Worm (Caenorhabditis elegans) whole organism, L3 larva: ENCODE results near the gene C08B6.3.
A peak's percentile ranks its signal among the peaks of the same experiment; 100 is the strongest.

Source experiments
- R02D3.7 ChIP-seq: fragments of 150-350 bp; optimal IDR thresholded peaks from 2 replicates; lab custom pipeline; 2014; ENCODE audit warnings: missing biosample characterization, missing genetic modification characterization
- ama-1 ChIP-seq: fragments of 150-350 bp; optimal IDR thresholded peaks from 2 replicates; lab custom pipeline; 2018
- ceh-16 ChIP-seq: sonication (generic microtip); optimal IDR thresholded peaks from 2 replicates; lab custom pipeline; 2017; ENCODE audit warnings: missing biosample characterization, missing genetic modification characterization
- ceh-28 ChIP-seq: fragments of 150-350 bp; optimal IDR thresholded peaks from 2 replicates; lab custom pipeline; 2014; ENCODE audit warnings: missing biosample characterization, missing genetic modification reagents, missing genetic modification characterization
- ceh-82 ChIP-seq: fragments of 150-350 bp; optimal IDR thresholded peaks from 2 replicates; lab custom pipeline; 2014; ENCODE audit warnings: missing biosample characterization, missing genetic modification characterization
- ceh-9 ChIP-seq: sonication (generic microtip); optimal IDR thresholded peaks from 2 replicates; lab custom pipeline; 2018; ENCODE audit warnings: missing biosample characterization, missing genetic modification characterization
- egl-5 ChIP-seq: fragments of 150-350 bp; optimal IDR thresholded peaks from 2 replicates; lab custom pipeline; 2017; ENCODE audit warnings: missing biosample characterization, missing genetic modification reagents, missing genetic modification characterization, inconsistent platforms
- elt-1 ChIP-seq: fragments of 150-350 bp; optimal IDR thresholded peaks from 2 replicates; lab custom pipeline; 2014; ENCODE audit warnings: missing biosample characterization, missing genetic modification characterization
- elt-2 ChIP-seq: sonication (generic microtip); optimal IDR thresholded peaks from 2 replicates; lab custom pipeline; 2016; ENCODE audit warnings: missing genetic modification reagents, mild to moderate bottlenecking, missing genetic modification characterization, missing compliant biosample characterization
- elt-3 ChIP-seq, 3 experiments: fragments of 150-350 bp in 1 of 3; sonication (generic microtip) in 2 of 3; optimal IDR thresholded peaks; 2 replicates in 2 of 3; 4 replicates in 1 of 3; lab custom pipeline; 2014 to 2017; ENCODE audit warnings: missing biosample characterization in 3 of 3, missing genetic modification characterization in 3 of 3
- eor-1 ChIP-seq, 2 experiments: fragments of 150-350 bp; optimal IDR thresholded peaks; 2 replicates each; lab custom pipeline; 2014 to 2018; ENCODE audit warnings: missing biosample characterization in 2 of 2, missing genetic modification characterization in 2 of 2
- fos-1 ChIP-seq: fragments of 150-350 bp; optimal IDR thresholded peaks from 2 replicates; lab custom pipeline; 2014; ENCODE audit warnings: missing biosample characterization, missing genetic modification characterization
- hmg-11 ChIP-seq: sonication (generic microtip); optimal IDR thresholded peaks from 2 replicates; lab custom pipeline; 2016; ENCODE audit warnings: missing genetic modification characterization, missing compliant biosample characterization
- jun-1 ChIP-seq: fragments of 150-350 bp; optimal IDR thresholded peaks from 2 replicates; lab custom pipeline; 2014; ENCODE audit warnings: missing biosample characterization, missing genetic modification reagents, missing genetic modification characterization
- lin-15B ChIP-seq: fragments of 150-350 bp; optimal IDR thresholded peaks from 2 replicates; lab custom pipeline; 2014; ENCODE audit warnings: missing biosample characterization, missing genetic modification characterization
- lin-39 ChIP-seq: fragments of 150-350 bp; optimal IDR thresholded peaks from 2 replicates; lab custom pipeline; 2018; ENCODE audit warnings: missing biosample characterization, missing genetic modification reagents, missing genetic modification characterization
- lsy-12 ChIP-seq: sonication (generic microtip); optimal IDR thresholded peaks from 2 replicates; lab custom pipeline; 2016; ENCODE audit warnings: mild to moderate bottlenecking, missing genetic modification characterization, missing compliant biosample characterization
- mdl-1 ChIP-seq: fragments of 150-350 bp; optimal IDR thresholded peaks from 2 replicates; lab custom pipeline; 2014; ENCODE audit warnings: missing biosample characterization, missing genetic modification characterization
- nfya-1 ChIP-seq: sonication (generic microtip); optimal IDR thresholded peaks from 2 replicates; lab custom pipeline; 2017; ENCODE audit warnings: missing genetic modification characterization, mild to moderate bottlenecking, missing compliant biosample characterization, antibody characterized with exemption, moderate library complexity; ENCODE audit not compliant: insufficient read depth
- nhr-12 ChIP-seq: fragments of 150-350 bp; optimal IDR thresholded peaks from 2 replicates; lab custom pipeline; 2014; ENCODE audit warnings: missing biosample characterization, missing genetic modification characterization
- nhr-23 ChIP-seq: fragments of 150-350 bp; optimal IDR thresholded peaks from 2 replicates; lab custom pipeline; 2014; ENCODE audit warnings: missing biosample characterization, missing genetic modification reagents, missing genetic modification characterization
- nhr-237 ChIP-seq: fragments of 150-350 bp; optimal IDR thresholded peaks from 2 replicates; lab custom pipeline; 2014; ENCODE audit warnings: missing biosample characterization, missing genetic modification characterization
- nhr-25 ChIP-seq: sonication (generic microtip); optimal IDR thresholded peaks from 2 replicates; lab custom pipeline; 2017; ENCODE audit warnings: missing biosample characterization, missing genetic modification characterization
- nhr-28 ChIP-seq: fragments of 150-350 bp; optimal IDR thresholded peaks from 2 replicates; lab custom pipeline; 2014; ENCODE audit warnings: missing biosample characterization, missing genetic modification characterization
- nhr-43 ChIP-seq: sonication (generic microtip); optimal IDR thresholded peaks from 2 replicates; lab custom pipeline; 2016; ENCODE audit warnings: mild to moderate bottlenecking, missing genetic modification characterization, missing compliant biosample characterization; ENCODE audit not compliant: poor library complexity, severe bottlenecking
- nhr-67 ChIP-seq: fragments of 150-350 bp; optimal IDR thresholded peaks from 2 replicates; lab custom pipeline; 2014; ENCODE audit warnings: missing biosample characterization, missing genetic modification characterization
- nhr-77 ChIP-seq: fragments of 150-350 bp; optimal IDR thresholded peaks from 2 replicates; lab custom pipeline; 2014; ENCODE audit warnings: missing biosample characterization, missing genetic modification characterization
- pha-4 ChIP-seq: fragments of 150-350 bp; optimal IDR thresholded peaks from 2 replicates; lab custom pipeline; 2014; ENCODE audit warnings: missing biosample characterization, missing genetic modification reagents, missing genetic modification characterization
- pqm-1 ChIP-seq: fragments of 150-350 bp; optimal IDR thresholded peaks from 2 replicates; lab custom pipeline; 2017; ENCODE audit warnings: missing biosample characterization, missing genetic modification characterization, inconsistent platforms
- sea-2 ChIP-seq: fragments of 150-350 bp; sonication (generic microtip); optimal IDR thresholded peaks from 4 replicates; lab custom pipeline; 2014; ENCODE audit warnings: missing biosample characterization, missing genetic modification reagents, missing genetic modification characterization
- skn-1 ChIP-seq: fragments of 150-350 bp; optimal IDR thresholded peaks from 2 replicates; lab custom pipeline; 2014; ENCODE audit warnings: missing biosample characterization, missing genetic modification characterization
- snpc-4 ChIP-seq: fragments of 150-350 bp; optimal IDR thresholded peaks from 2 replicates; lab custom pipeline; 2014; ENCODE audit warnings: missing biosample characterization, missing genetic modification characterization
- tbx-2 ChIP-seq: sonication (generic microtip); optimal IDR thresholded peaks from 2 replicates; lab custom pipeline; 2016; ENCODE audit warnings: mild to moderate bottlenecking, missing genetic modification characterization, missing compliant biosample characterization
- unc-39 ChIP-seq: sonication (generic microtip); optimal IDR thresholded peaks from 4 replicates; lab custom pipeline; 2017; ENCODE audit warnings: missing biosample characterization, missing genetic modification characterization
- unc-62 ChIP-seq: fragments of 150-350 bp; sonication (generic microtip); optimal IDR thresholded peaks from 4 replicates; lab custom pipeline; 2014; ENCODE audit warnings: missing biosample characterization, missing genetic modification reagents, missing genetic modification characterization
- ztf-11 ChIP-seq: fragments of 150-350 bp; optimal IDR thresholded peaks from 2 replicates; lab custom pipeline; 2014; ENCODE audit warnings: missing biosample characterization, missing genetic modification characterization
- ztf-4 ChIP-seq: fragments of 150-350 bp; optimal IDR thresholded peaks from 2 replicates; lab custom pipeline; 2014; ENCODE audit warnings: missing biosample characterization, missing genetic modification characterization

Gene C08B6.3

DNA sequence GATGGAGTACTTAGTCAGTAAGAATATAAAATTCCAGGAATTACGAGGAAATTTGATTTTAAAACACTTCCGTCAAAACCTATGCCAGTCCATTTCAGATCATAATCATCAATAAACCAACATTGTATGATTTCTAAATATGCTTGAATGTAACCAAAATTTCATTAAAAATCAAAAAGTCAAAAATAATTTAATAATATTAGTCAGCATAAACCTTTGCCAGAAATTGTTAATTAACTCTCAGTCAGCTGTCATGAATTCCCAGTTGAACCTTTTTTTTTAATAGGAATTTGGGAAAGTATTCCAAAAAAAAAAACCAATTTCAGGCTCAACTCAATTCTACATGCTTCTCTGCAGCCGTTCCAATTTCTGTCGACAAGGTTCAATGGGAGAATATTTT is 36.3 kb upstream of the C08B6.3 start, which contains the start of gene srsx-26:
TSS of gene srsx-26 (plus strand) at position 301 of the 400 bp plus-strand sequence.
- TF ChIP-seq elt-1 (tag; lab: Kevin White, UChicago) (no peak), pha-4 (tag; lab: Kevin White, UChicago) (no peak), ceh-9 (tag; lab: Kevin White, UChicago) (no peak), nfya-1 (tag; lab: Kevin White, UChicago) (no peak), nhr-23 (tag; lab: Kevin White, UChicago) (no peak), tbx-2 (tag; lab: Kevin White, UChicago) (no peak), ztf-11 (tag; lab: Kevin White, UChicago) (no peak), lsy-12 (no peak), R02D3.7 (no peak), eor-1 (tag; optimal IDR thresholded peaks at IDR 0.05; lab: Kevin White, UChicago) (no peak), nhr-43 (tag; lab: Kevin White, UChicago) (no peak)

DNA sequence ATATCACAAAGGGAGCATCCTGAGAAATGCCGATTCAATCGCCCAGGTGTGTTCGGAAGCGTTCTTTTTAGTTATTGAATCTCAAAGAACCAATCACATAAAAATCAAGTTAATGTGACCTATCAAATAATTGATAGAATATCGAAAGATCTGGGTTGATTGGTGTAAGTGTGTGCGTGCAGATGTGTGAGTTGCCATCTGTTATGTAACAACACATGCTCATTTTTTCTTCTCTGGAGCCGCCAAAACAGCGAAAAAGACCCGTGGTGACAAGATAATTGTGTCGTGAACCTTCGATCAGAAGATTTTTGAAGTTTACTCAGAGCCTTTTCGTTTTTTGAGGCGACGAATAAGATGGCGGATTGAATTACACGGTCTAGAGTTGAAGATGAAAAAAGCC is 34.7 kb upstream of the C08B6.3 start:
- TF ChIP-seq hmg-11 (tag; lab: Kevin White, UChicago), result no peak
- TF ChIP-seq egl-5 (tag; lab: Kevin White, UChicago), result peak; percentile 81
- peak; percentile 29 for TF ChIP-seq nfya-1 (tag; lab: Kevin White, UChicago)

DNA sequence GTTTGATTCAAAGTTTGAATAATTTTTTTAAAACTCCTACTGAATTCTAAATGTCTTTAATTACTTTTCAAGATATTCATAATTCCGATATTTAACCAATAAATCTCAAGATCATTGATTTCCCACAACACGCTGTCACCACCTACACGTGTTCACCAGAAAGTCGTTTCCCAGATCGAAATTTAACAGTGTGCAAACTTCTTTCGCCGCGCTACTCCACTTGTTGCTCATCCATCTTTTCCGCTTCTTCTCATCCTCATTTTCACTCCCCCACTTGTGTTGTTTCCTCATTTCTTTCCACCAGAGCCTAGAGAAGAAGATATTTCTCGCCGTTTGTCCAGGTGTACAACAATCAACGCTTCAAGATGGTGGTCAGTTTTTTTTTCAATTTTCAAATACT is 33.6 kb upstream of the C08B6.3 start, which contains the start of gene C51E3.9:
TSS of gene C51E3.9 (plus strand) at position 301 of the 400 bp plus-strand sequence.
- TF ChIP-seq elt-3 (tag; optimal IDR thresholded peaks at IDR 0.05; lab: Kevin White, UChicago) (no peak), lin-39 (tag; lab: Kevin White, UChicago) (peak; percentile 42)

DNA sequence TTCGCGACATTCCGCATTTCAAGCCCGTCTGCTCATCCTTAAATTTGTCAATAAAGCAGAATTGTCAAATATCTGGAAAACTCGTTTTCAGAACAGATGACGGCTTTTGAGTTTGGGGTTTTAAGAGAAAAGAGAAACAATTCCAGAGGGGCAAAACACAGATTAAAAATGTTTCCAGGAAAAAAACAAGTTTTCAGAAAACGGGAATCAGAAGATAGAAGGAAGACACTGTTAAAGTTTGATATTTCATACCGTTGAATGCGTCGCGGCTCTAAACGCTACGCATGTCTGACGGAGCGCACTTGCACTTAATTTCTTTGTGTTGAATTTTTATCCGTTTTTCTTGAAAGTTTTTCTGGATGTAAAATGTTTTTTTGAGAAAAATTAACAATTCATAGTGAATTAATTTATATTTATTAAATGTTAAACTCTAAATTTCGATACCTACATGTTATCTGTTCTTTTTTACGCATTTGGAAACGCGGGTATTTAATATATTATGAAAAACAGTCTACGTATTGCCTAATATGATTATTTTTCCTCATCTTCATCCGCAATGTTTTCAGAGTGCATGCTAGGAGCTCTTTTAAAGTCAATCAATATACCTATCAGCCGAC is 22.1 kb upstream of the C08B6.3 start, which contains the start of the genes C08B6.18, wdr-20 and C08B6.8:
TSS of gene C08B6.18 (minus strand) at position 51 of the 617 bp plus-strand sequence.
TSS of gene wdr-20 (minus strand) at position 82 of the 617 bp plus-strand sequence.
TSS of gene C08B6.8 (plus strand) at position 567 of the 617 bp plus-strand sequence.
- no peak for TF ChIP-seq nhr-28
- TF ChIP-seq ztf-4, result no peak
- TF ChIP-seq ceh-28 (tag; lab: Kevin White, UChicago), result no peak
- TF ChIP-seq pha-4 (tag; lab: Kevin White, UChicago), result peak; percentile 50
- TF ChIP-seq snpc-4 (tag; lab: Kevin White, UChicago), result peak; percentile 75
- no peak for TF ChIP-seq ceh-9 (tag; lab: Kevin White, UChicago)
- no peak for TF ChIP-seq mdl-1 (tag; lab: Kevin White, UChicago)
- TF ChIP-seq ztf-11 (tag; lab: Kevin White, UChicago), result no peak
- TF ChIP-seq pqm-1 (tag; lab: Kevin White, UChicago), result no peak
- TF ChIP-seq lin-39 (tag; lab: Kevin White, UChicago), result no peak
- TF ChIP-seq jun-1, result no peak
- no peak for TF ChIP-seq ceh-16 (tag; lab: Kevin White, UChicago)
- no peak for TF ChIP-seq skn-1 (tag; lab: Kevin White, UChicago)
- TF ChIP-seq R02D3.7, result no peak
- no peak for TF ChIP-seq nhr-237
- TF ChIP-seq lin-15B (tag; lab: Kevin White, UChicago), result peak; percentile 84
- no peak for TF ChIP-seq sea-2
- no peak for TF ChIP-seq nhr-23 (tag; lab: Kevin White, UChicago)
- TF ChIP-seq unc-39, result no peak
- TF ChIP-seq nhr-12 (tag; lab: Kevin White, UChicago), result no peak
- TF ChIP-seq fos-1 (tag; lab: Kevin White, UChicago), result no peak
- TF ChIP-seq elt-2 (tag; lab: Kevin White, UChicago), result no peak
- no peak for TF ChIP-seq tbx-2 (tag; lab: Kevin White, UChicago)
- TF ChIP-seq egl-5 (tag; lab: Kevin White, UChicago), result no peak
- TF ChIP-seq unc-62 (GFP tag; lab: Kevin White, UChicago), result no peak
- TF ChIP-seq nhr-25, result peak; percentile 17
- no peak for TF ChIP-seq ama-1 (lab: Kevin White, UChicago)
- no peak for TF ChIP-seq elt-3 (tag; optimal IDR thresholded peaks at IDR 0.05; lab: Kevin White, UChicago)
- no peak for TF ChIP-seq nhr-67
- TF ChIP-seq nhr-77, result no peak
- peak; percentile 52 for TF ChIP-seq nfya-1 (tag; lab: Kevin White, UChicago)
- TF ChIP-seq elt-1 (tag; lab: Kevin White, UChicago), result no peak
- TF ChIP-seq hmg-11 (tag; lab: Kevin White, UChicago), result no peak
- no peak for TF ChIP-seq ceh-82 (tag; lab: Kevin White, UChicago)
- TF ChIP-seq lsy-12, result no peak
